Fruit fly (Drosophila melanogaster) whole organism, pupa: ENCODE data around the gene yps.
A peak's percentile ranks its signal among the peaks of the same experiment; 100 is the strongest.

Experiments
- CG10348 ChIP-seq: fragments of 200-800 bp; sonication (Bioruptor generic); IDR thresholded peaks from 2 replicates; pipeline ENCODE4 v1.3.6; 2022; ENCODE audit warnings: missing biosample characterization, missing genetic modification characterization
- CG12605 ChIP-seq: fragments of 200-800 bp; sonication (Bioruptor generic); IDR thresholded peaks from 2 replicates; pipeline ENCODE4 v1.3.6; 2022; ENCODE audit warnings: missing biosample characterization, missing genetic modification characterization
- CG13204 ChIP-seq: fragments of 200-800 bp; sonication (Bioruptor generic); optimal IDR thresholded peaks from 2 replicates; lab custom pipeline; 2018; ENCODE audit warnings: missing biosample characterization, mild to moderate bottlenecking, missing genetic modification characterization, moderate library complexity
- CG14655 ChIP-seq: fragments of 200-800 bp; sonication (Bioruptor generic); optimal IDR thresholded peaks from 3 replicates; lab custom pipeline; 2017; ENCODE audit warnings: mild to moderate bottlenecking, missing biosample characterization, missing genetic modification reagents, missing genetic modification characterization
- CG15710 ChIP-seq: fragments of 200-800 bp; sonication (Bioruptor generic); optimal IDR thresholded peaks from 2 replicates; lab custom pipeline; 2018; ENCODE audit warnings: missing biosample characterization, mild to moderate bottlenecking, missing genetic modification characterization, moderate library complexity
- CG17806 ChIP-seq: fragments of 200-800 bp; sonication (Bioruptor generic); optimal IDR thresholded peaks from 2 replicates; lab custom pipeline; 2018; ENCODE audit warnings: missing biosample characterization, mild to moderate bottlenecking, missing genetic modification characterization, moderate library complexity
- CG32121 ChIP-seq: fragments of 200-800 bp; sonication (Bioruptor generic); IDR thresholded peaks from 2 replicates; pipeline ENCODE4 v1.3.6; 2022; ENCODE audit warnings: missing biosample characterization, missing genetic modification characterization
- CG34367 ChIP-seq: fragments of 200-800 bp; sonication (Bioruptor generic); optimal IDR thresholded peaks from 2 replicates; lab custom pipeline; 2018; ENCODE audit warnings: missing biosample characterization, mild to moderate bottlenecking, missing genetic modification characterization
- CG4496 ChIP-seq: fragments of 200-800 bp; sonication (Bioruptor generic); IDR thresholded peaks from 3 replicates; pipeline ENCODE4 v1.3.6; 2022; ENCODE audit warnings: missing biosample characterization, missing genetic modification characterization
- CG8159 ChIP-seq: fragments of 200-800 bp; sonication (Bioruptor generic); optimal IDR thresholded peaks from 3 replicates; lab custom pipeline; 2018; ENCODE audit warnings: missing biosample characterization, mild to moderate bottlenecking, missing genetic modification characterization, moderate library complexity
- CG8301 ChIP-seq: fragments of 200-800 bp; sonication (Bioruptor generic); optimal IDR thresholded peaks from 2 replicates; lab custom pipeline; 2018; ENCODE audit warnings: missing biosample characterization, mild to moderate bottlenecking, missing genetic modification characterization
- CG9948 ChIP-seq: fragments of 200-800 bp; sonication (Bioruptor generic); optimal IDR thresholded peaks from 2 replicates; lab custom pipeline; 2018; ENCODE audit warnings: missing biosample characterization, mild to moderate bottlenecking, missing genetic modification characterization, moderate library complexity
- D1 ChIP-seq: fragments of 200-800 bp; sonication (Bioruptor generic); optimal IDR thresholded peaks from 2 replicates; lab custom pipeline; 2018; ENCODE audit warnings: missing biosample characterization, mild to moderate bottlenecking, missing genetic modification characterization, moderate library complexity
- EcR ChIP-seq: fragments of 200-800 bp; sonication (Bioruptor generic); optimal IDR thresholded peaks from 3 replicates; lab custom pipeline; 2019; ENCODE audit warnings: missing biosample characterization, missing genetic modification characterization, mild to moderate bottlenecking, moderate library complexity, missing genetic modification reagents
- Ets98B ChIP-seq: fragments of 200-800 bp; sonication (Bioruptor generic); IDR thresholded peaks from 2 replicates; pipeline ENCODE4 v1.3.6; 2022; ENCODE audit warnings: missing biosample characterization, missing genetic modification characterization
- Pif1A ChIP-seq: fragments of 200-800 bp; sonication (Bioruptor generic); optimal IDR thresholded peaks from 3 replicates; lab custom pipeline; 2016; ENCODE audit warnings: missing biosample characterization, missing genetic modification characterization
- Pif1B ChIP-seq: fragments of 200-800 bp; sonication (Bioruptor generic); optimal IDR thresholded peaks from 3 replicates; lab custom pipeline; 2016; ENCODE audit warnings: missing biosample characterization, missing genetic modification characterization
- Snoo ChIP-seq: fragments of 200-800 bp; sonication (Bioruptor generic); optimal IDR thresholded peaks from 3 replicates; lab custom pipeline; 2017; ENCODE audit warnings: missing biosample characterization, mild to moderate bottlenecking, missing genetic modification characterization, inconsistent platforms
- fd96Ca ChIP-seq: fragments of 200-800 bp; sonication (Bioruptor generic); IDR thresholded peaks from 3 replicates; pipeline ENCODE4 v1.3.6; 2022; ENCODE audit warnings: missing biosample characterization, missing genetic modification characterization
- gl ChIP-seq: fragments of 200-800 bp; sonication (Bioruptor generic); optimal IDR thresholded peaks from 2 replicates; lab custom pipeline; 2018; ENCODE audit warnings: missing biosample characterization, mild to moderate bottlenecking, missing genetic modification characterization
- rn ChIP-seq: fragments of 200-800 bp; sonication (Bioruptor generic); IDR thresholded peaks from 2 replicates; pipeline ENCODE4 v1.3.6; 2022; ENCODE audit warnings: missing biosample characterization, missing genetic modification characterization

Gene yps

dm6 chr3L:12122891-12123290 is 2.1 kb downstream of the yps start:
- TF ChIP-seq CG8301 (no peak), CG32121 (GFP tag; lab: Robert Waterston, UW) (no peak), gl (no peak), rn (GFP tag; lab: Robert Waterston, UW) (no peak), CG34367 (tag; lab: Kevin White, UChicago) (no peak), Ets98B (no peak), CG13204 (no peak), CG12605 (GFP tag; lab: Robert Waterston, UW) (no peak), CG9948 (tag; lab: Kevin White, UChicago) (no peak), CG17806 (no peak)

- TF ChIP-seq Pif1B (GFP tag; lab: Kevin White, UChicago): no peak
- TF ChIP-seq CG10348 (GFP tag; lab: Robert Waterston, UW): no peak
- TF ChIP-seq CG34367 (tag; lab: Kevin White, UChicago): no peak
- no peak for TF ChIP-seq CG12605 (GFP tag; lab: Robert Waterston, UW)
- no peak for TF ChIP-seq gl
- no peak for TF ChIP-seq Ets98B
- no peak for TF ChIP-seq CG17806
These were observed 5.0 kb downstream of the yps start, which contains the start of gene CG11560 for dm6 chr3L:12119875-12120485. TSS of gene CG11560 (plus strand) at chr3L:12120019.

dm6 chr3L:12118631-12119030 is 6.3 kb downstream of the yps start:
- TF ChIP-seq Ets98B (no peak), CG9948 (tag; lab: Kevin White, UChicago) (no peak), CG8159 (tag; lab: Kevin White, UChicago) (no peak), CG15710 (no peak), Snoo (tag; lab: Kevin White, UChicago) (no peak), gl (no peak), CG4496 (no peak), Pif1B (GFP tag; lab: Kevin White, UChicago) (no peak), CG13204 (no peak), CG34367 (tag; lab: Kevin White, UChicago) (no peak), CG32121 (GFP tag; lab: Robert Waterston, UW) (no peak)
- TF ChIP-seq, all 21 proteins: peak for 0

dm6 chr3L:12118156-12118555 is 6.8 kb downstream of the yps start, which contains the start of gene ssp:
TSS of gene ssp (plus strand) at chr3L:12118257.
- TF ChIP-seq rn (GFP tag; lab: Robert Waterston, UW) (no peak), Ets98B (no peak)

- no peak for TF ChIP-seq Pif1A
- no peak for TF ChIP-seq D1 (tag; lab: Kevin White, UChicago)
- TF ChIP-seq Snoo (tag; lab: Kevin White, UChicago): no peak
- no peak for TF ChIP-seq Pif1B (GFP tag; lab: Kevin White, UChicago)
- TF ChIP-seq gl: no peak
- no peak for TF ChIP-seq CG34367 (tag; lab: Kevin White, UChicago)
- TF ChIP-seq CG12605 (GFP tag; lab: Robert Waterston, UW): no peak
- TF ChIP-seq CG15710: no peak
- no peak for TF ChIP-seq CG14655 (GFP tag; lab: Kevin White, UChicago)
- TF ChIP-seq CG17806: no peak
- TF ChIP-seq CG32121 (GFP tag; lab: Robert Waterston, UW): no peak
- TF ChIP-seq CG9948 (tag; lab: Kevin White, UChicago): no peak
- TF ChIP-seq CG10348 (GFP tag; lab: Robert Waterston, UW): no peak
- no peak for TF ChIP-seq CG4496
- TF ChIP-seq CG8301: no peak
These were observed 8.8 kb downstream of the yps start, which contains the start of gene vers for dm6 chr3L:12115966-12116735. TSS of gene vers (plus strand) at chr3L:12116101.

- TF ChIP-seq CG12605 (GFP tag; lab: Robert Waterston, UW) (peak; percentile 74), CG10348 (GFP tag; lab: Robert Waterston, UW) (no peak), CG9948 (tag; lab: Kevin White, UChicago) (peak; percentile 87), Pif1A (peak; percentile 89), CG8159 (tag; lab: Kevin White, UChicago) (peak; percentile 86), CG4496 (peak; percentile 83), EcR (no peak), fd96Ca (GFP tag; lab: Robert Waterston, UW) (peak; percentile 82; the same call in 2 of the 3 replicates), CG8301 (peak; percentile 92), Snoo (tag; lab: Kevin White, UChicago) (peak; percentile 87), rn (GFP tag; lab: Robert Waterston, UW) (peak; percentile 5; the same call in 1 of the 2 replicates), Pif1B (GFP tag; lab: Kevin White, UChicago) (peak; percentile 91), gl (peak; percentile 83), CG15710 (peak; percentile 87), CG13204 (no peak), CG34367 (tag; lab: Kevin White, UChicago) (peak; percentile 88), D1 (tag; lab: Kevin White, UChicago) (peak; percentile 62), CG32121 (GFP tag; lab: Robert Waterston, UW) (no peak), CG14655 (GFP tag; lab: Kevin White, UChicago) (peak; percentile 93), CG17806 (peak; percentile 91), Ets98B (peak; percentile 65)
- TF ChIP-seq, all 21 proteins: peak for 17
These were observed 9.8 kb downstream of the yps start for dm6 chr3L:12115103-12115502.
